Worm (Caenorhabditis elegans): ENCODE measurements around the gene K09H11.6.

Gene K09H11.6

ce11 chrV:5726463-5726862 is 9.5 kb downstream of the K09H11.6 start, which contains the start of gene K09H11.4:
K09H11.4 (minus strand) TSS chrV:5726563.
- TF ChIP-seq elt-3 (tag; optimal IDR thresholded peaks at IDR 0.05), result no peak
- TF ChIP-seq pha-4 (tag; optimal IDR thresholded peaks at IDR 0.05), result no peak
- no peak for TF ChIP-seq aly-2 (tag; optimal IDR thresholded peaks at IDR 0.05)
- TF ChIP-seq pqm-1 (tag; optimal IDR thresholded peaks at IDR 0.05), result no peak
- TF ChIP-seq zag-1 (tag; optimal IDR thresholded peaks at IDR 0.05), result no peak
- no peak for TF ChIP-seq ceh-16 (tag; optimal IDR thresholded peaks at IDR 0.05)
- TF ChIP-seq nhr-43 (tag; optimal IDR thresholded peaks at IDR 0.05; ENCODE audit: poor library complexity, severe bottlenecking), result no peak
- TF ChIP-seq mdl-1 (tag; optimal IDR thresholded peaks at IDR 0.05), result no peak
- TF ChIP-seq egl-5 (tag; optimal IDR thresholded peaks at IDR 0.05), result no peak
- no peak for TF ChIP-seq nhr-12 (tag; optimal IDR thresholded peaks at IDR 0.05)
- TF ChIP-seq unc-39 (tag; optimal IDR thresholded peaks at IDR 0.05), result no peak

ce11 chrV:5724395-5724794 is 11.6 kb downstream of the K09H11.6 start:
- TF ChIP-seq nhr-76 (tag; optimal IDR thresholded peaks at IDR 0.05), result no peak
- TF ChIP-seq fos-1 (tag; optimal IDR thresholded peaks at IDR 0.05), result no peak
- no peak for TF ChIP-seq lin-39 (tag; optimal IDR thresholded peaks at IDR 0.05)
- TF ChIP-seq elt-2 (tag; optimal IDR thresholded peaks at IDR 0.05), result no peak
- TF ChIP-seq egl-27 (tag; optimal IDR thresholded peaks at IDR 0.05), result no peak
- TF ChIP-seq lin-15B (tag; optimal IDR thresholded peaks at IDR 0.05), result no peak
- TF ChIP-seq jun-1 (tag; optimal IDR thresholded peaks at IDR 0.05), result no peak

ce11 chrV:5722093-5722492 is 13.9 kb downstream of the K09H11.6 start:
- TF ChIP-seq fos-1 (tag; optimal IDR thresholded peaks at IDR 0.05), result no peak
- TF ChIP-seq nhr-28 (tag; optimal IDR thresholded peaks at IDR 0.05), result no peak

- TF ChIP-seq ceh-28 (tag; optimal IDR thresholded peaks at IDR 0.05), result no peak
- no peak for TF ChIP-seq nhr-237 (tag; optimal IDR thresholded peaks at IDR 0.05)
- no peak for TF ChIP-seq nfya-1 (tag; optimal IDR thresholded peaks at IDR 0.05; ENCODE audit: insufficient read depth)
These were observed 18.6 kb downstream of the K09H11.6 start, which contains the start of gene rga-3 for ce11 chrV:5717237-5717935. rga-3 (plus strand) TSS chrV:5717885.

ce11 chrV:5716508-5716907 is 19.5 kb downstream of the K09H11.6 start, which contains the start of gene K09H11.9:
K09H11.9 (minus strand) TSS chrV:5716608.
- TF ChIP-seq lin-39 (tag; optimal IDR thresholded peaks at IDR 0.05), result no peak
- TF ChIP-seq aly-2 (tag; optimal IDR thresholded peaks at IDR 0.05), result no peak
- TF ChIP-seq ama-1 (optimal IDR thresholded peaks at IDR 0.05), result no peak
- no peak for TF ChIP-seq nfya-1 (tag; optimal IDR thresholded peaks at IDR 0.05; ENCODE audit: insufficient read depth)
- no peak for TF ChIP-seq sea-2 (GFP tag; optimal IDR thresholded peaks at IDR 0.05)
- TF ChIP-seq fkh-10 (GFP tag; optimal IDR thresholded peaks at IDR 0.05), result no peak

- TF ChIP-seq nhr-12 (tag; optimal IDR thresholded peaks at IDR 0.05), result no peak
- TF ChIP-seq lsy-12 (tag; optimal IDR thresholded peaks at IDR 0.05), result no peak
- no peak for TF ChIP-seq ZK546.5 (tag; optimal IDR thresholded peaks at IDR 0.05)
- no peak for TF ChIP-seq daf-12 (tag; optimal IDR thresholded peaks at IDR 0.05)
- no peak for TF ChIP-seq elt-2 (tag; optimal IDR thresholded peaks at IDR 0.05)
- no peak for TF ChIP-seq ceh-28 (tag; optimal IDR thresholded peaks at IDR 0.05)
- TF ChIP-seq nhr-28 (tag; optimal IDR thresholded peaks at IDR 0.05), result no peak
- TF ChIP-seq nhr-76 (tag; optimal IDR thresholded peaks at IDR 0.05), result no peak
- no peak for TF ChIP-seq skn-1 (tag; optimal IDR thresholded peaks at IDR 0.05)
These were observed 22.5 kb downstream of the K09H11.6 start for ce11 chrV:5713510-5713909.

- TF ChIP-seq ceh-9 (tag; optimal IDR thresholded peaks at IDR 0.05), result no peak
- peak; percentile 15 for TF ChIP-seq jun-1 (tag; optimal IDR thresholded peaks at IDR 0.05)
- TF ChIP-seq ama-1 (optimal IDR thresholded peaks at IDR 0.05), result peak; percentile 1
- TF ChIP-seq elt-2 (tag; optimal IDR thresholded peaks at IDR 0.05), result peak; percentile 91
- peak; percentile 75 for TF ChIP-seq pqm-1 (tag; optimal IDR thresholded peaks at IDR 0.05)
These were observed 23.3 kb downstream of the K09H11.6 start, which contains the start of gene gcst-1 for ce11 chrV:5712652-5713051. gcst-1 (plus strand) TSS chrV:5712928.

Data from whole organism, L3 larva.